Fruit fly (Drosophila melanogaster): ENCODE results near the gene CG17572.

- TF ChIP-seq Hr4 (GFP tag; optimal IDR thresholded peaks at IDR 0.05), result peak; percentile 87
- TF ChIP-seq dsx (GFP tag; optimal IDR thresholded peaks at IDR 0.05; ENCODE audit: poor library complexity, severe bottlenecking), result peak; percentile 65
- peak; percentile 85 for TF ChIP-seq pdm3 (GFP tag; optimal IDR thresholded peaks at IDR 0.05)
- no peak for TF ChIP-seq CG4318 (GFP tag; optimal IDR thresholded peaks at IDR 0.05)
- peak; percentile 88 for TF ChIP-seq vri (GFP tag; optimal IDR thresholded peaks at IDR 0.05)
- TF ChIP-seq CG8632 (GFP tag; optimal IDR thresholded peaks at IDR 0.05), result peak; percentile 59
- no peak for TF ChIP-seq Blimp-1 (GFP tag; optimal IDR thresholded peaks at IDR 0.05)
- TF ChIP-seq CG6854 (GFP tag; optimal IDR thresholded peaks at IDR 0.05), result no peak
- peak; percentile 62 for TF ChIP-seq Ets96B (tag; optimal IDR thresholded peaks at IDR 0.05)
- peak; percentile 66 for TF ChIP-seq Gug (GFP tag; IDR thresholded peaks at IDR 0.05)
- TF ChIP-seq ss (GFP tag; optimal IDR thresholded peaks at IDR 0.05), result no peak
- peak; percentile 86 for TF ChIP-seq lz (GFP tag; optimal IDR thresholded peaks at IDR 0.05)
Observed at dm6 chr2L:19045111-19045560, 28.8 kb downstream of the CG17572 start, which contains the start of the genes Ttc19 and Acn.

Measured in whole organism, prepupa.